Worm (Caenorhabditis elegans): ENCODE results near the gene sul-3.

sul-3 gene

DNA sequence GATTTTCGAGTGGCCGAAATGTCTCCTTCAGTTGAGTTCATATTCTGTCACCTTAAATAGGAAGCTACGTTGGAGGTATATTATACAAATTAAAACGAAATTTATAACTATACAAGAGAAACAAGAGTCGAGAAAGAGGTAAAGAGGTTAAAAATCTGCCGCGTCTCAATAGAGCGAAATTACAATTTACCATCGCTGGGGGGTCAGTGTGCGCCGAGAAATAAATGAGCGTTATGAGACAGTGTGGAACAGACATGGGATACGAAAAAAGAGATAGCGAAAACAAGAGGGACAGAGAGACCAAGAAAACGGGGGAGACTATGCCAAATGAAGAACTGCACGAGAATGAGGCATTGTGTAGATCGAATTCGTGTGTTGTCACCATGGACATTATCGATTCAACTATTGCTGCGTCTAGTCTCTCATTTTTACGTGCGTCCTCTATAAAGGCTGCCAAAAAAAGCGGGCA lies 46.1 kb downstream of the sul-3 start, which contains the start of gene ZK154.5:
Gene ZK154.5 (minus strand): TSS at position 51 of the 469 bp plus-strand sequence.
- peak; percentile 43 for TF ChIP-seq nhr-25 (tag; optimal IDR thresholded peaks at IDR 0.05)
- TF ChIP-seq lin-15B (tag; optimal IDR thresholded peaks at IDR 0.05), result peak; percentile 29
- TF ChIP-seq mdl-1 (tag; optimal IDR thresholded peaks at IDR 0.05), result no peak
- TF ChIP-seq sea-2 (GFP tag; optimal IDR thresholded peaks at IDR 0.05), result no peak
- TF ChIP-seq ZK546.5 (tag; optimal IDR thresholded peaks at IDR 0.05), result no peak
- TF ChIP-seq egl-5 (tag; optimal IDR thresholded peaks at IDR 0.05), result no peak
- peak; percentile 6 for TF ChIP-seq pqm-1 (tag; optimal IDR thresholded peaks at IDR 0.05)
- TF ChIP-seq R02D3.7 (tag; optimal IDR thresholded peaks at IDR 0.05), result no peak
- no peak for TF ChIP-seq nhr-67 (tag; optimal IDR thresholded peaks at IDR 0.05)
- TF ChIP-seq unc-62 (GFP tag; optimal IDR thresholded peaks at IDR 0.05), result no peak
- TF ChIP-seq jun-1 (tag; optimal IDR thresholded peaks at IDR 0.05), result no peak
- TF ChIP-seq elt-2 (tag; optimal IDR thresholded peaks at IDR 0.05), result peak; percentile 37
- TF ChIP-seq ceh-82 (tag; optimal IDR thresholded peaks at IDR 0.05), result no peak
- no peak for TF ChIP-seq fos-1 (tag; optimal IDR thresholded peaks at IDR 0.05)
- no peak for TF ChIP-seq eor-1 (tag; optimal IDR thresholded peaks at IDR 0.05)
- TF ChIP-seq elt-3 (tag; optimal IDR thresholded peaks at IDR 0.05), result no peak
- no peak for TF ChIP-seq ceh-9 (tag; optimal IDR thresholded peaks at IDR 0.05)
- no peak for TF ChIP-seq egl-27 (tag; optimal IDR thresholded peaks at IDR 0.05)
- peak; percentile 13 for TF ChIP-seq nhr-43 (tag; optimal IDR thresholded peaks at IDR 0.05; ENCODE audit: poor library complexity, severe bottlenecking)
- TF ChIP-seq skn-1 (tag; optimal IDR thresholded peaks at IDR 0.05), result no peak
- no peak for TF ChIP-seq zag-1 (tag; optimal IDR thresholded peaks at IDR 0.05)
- TF ChIP-seq nhr-11 (tag; optimal IDR thresholded peaks at IDR 0.05), result no peak
- peak; percentile 72 for TF ChIP-seq pha-4 (tag; optimal IDR thresholded peaks at IDR 0.05)
- TF ChIP-seq nhr-23 (tag; optimal IDR thresholded peaks at IDR 0.05), result peak; percentile 43
- TF ChIP-seq ceh-28 (tag; optimal IDR thresholded peaks at IDR 0.05), result peak; percentile 45
- peak; percentile 53 for TF ChIP-seq lin-39 (tag; optimal IDR thresholded peaks at IDR 0.05)
- TF ChIP-seq nhr-76 (tag; optimal IDR thresholded peaks at IDR 0.05), result no peak
- TF ChIP-seq hmg-11 (tag; optimal IDR thresholded peaks at IDR 0.05), result peak; percentile 62
- TF ChIP-seq ama-1 (optimal IDR thresholded peaks at IDR 0.05), result no peak
- no peak for TF ChIP-seq aly-2 (tag; optimal IDR thresholded peaks at IDR 0.05)
- no peak for TF ChIP-seq mml-1 (tag; optimal IDR thresholded peaks at IDR 0.05)
- TF ChIP-seq nfya-1 (tag; optimal IDR thresholded peaks at IDR 0.05; ENCODE audit: insufficient read depth), result peak; percentile 51

DNA sequence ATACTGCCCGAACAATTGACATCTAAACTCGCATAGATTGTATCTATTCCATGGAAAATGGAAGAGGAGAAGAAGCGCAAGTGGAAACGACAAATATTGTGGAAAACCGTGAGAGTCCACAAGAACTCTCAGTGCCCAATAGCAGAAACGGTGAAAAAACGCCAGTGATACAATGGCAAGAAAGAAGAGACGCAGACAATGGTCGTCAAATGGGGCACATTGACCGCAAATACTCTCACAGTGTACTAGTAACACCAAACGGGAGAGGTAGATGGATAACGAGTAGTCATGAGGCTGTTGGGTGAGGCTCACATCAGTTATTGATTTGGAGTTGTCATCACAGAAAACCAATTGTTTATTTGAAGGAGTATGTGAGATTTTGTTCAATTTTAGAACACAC lies 51.6 kb downstream of the sul-3 start, which contains the start of gene ZK154.4:
Gene ZK154.4 (minus strand): TSS at position 27 of the 400 bp plus-strand sequence.
- no peak for TF ChIP-seq snpc-4 (tag; optimal IDR thresholded peaks at IDR 0.05)
- no peak for TF ChIP-seq mml-1 (tag; optimal IDR thresholded peaks at IDR 0.05)
- TF ChIP-seq nhr-25 (tag; optimal IDR thresholded peaks at IDR 0.05), result no peak
- no peak for TF ChIP-seq unc-39 (tag; optimal IDR thresholded peaks at IDR 0.05)
- peak; percentile 11 for TF ChIP-seq lin-15B (tag; optimal IDR thresholded peaks at IDR 0.05)
- TF ChIP-seq elt-1 (tag; optimal IDR thresholded peaks at IDR 0.05), result no peak
- no peak for TF ChIP-seq daf-12 (tag; optimal IDR thresholded peaks at IDR 0.05)
- TF ChIP-seq skn-1 (tag; optimal IDR thresholded peaks at IDR 0.05), result no peak
- no peak for TF ChIP-seq elt-3 (tag; optimal IDR thresholded peaks at IDR 0.05)
- no peak for TF ChIP-seq fos-1 (tag; optimal IDR thresholded peaks at IDR 0.05)
- TF ChIP-seq ztf-11 (tag; optimal IDR thresholded peaks at IDR 0.05), result no peak
- TF ChIP-seq sea-2 (GFP tag; optimal IDR thresholded peaks at IDR 0.05), result no peak
- TF ChIP-seq elt-2 (tag; optimal IDR thresholded peaks at IDR 0.05), result peak; percentile 36
- no peak for TF ChIP-seq nhr-12 (tag; optimal IDR thresholded peaks at IDR 0.05)
- TF ChIP-seq egl-27 (tag; optimal IDR thresholded peaks at IDR 0.05), result no peak
- no peak for TF ChIP-seq ztf-4 (tag; optimal IDR thresholded peaks at IDR 0.05)
- no peak for TF ChIP-seq ceh-82 (tag; optimal IDR thresholded peaks at IDR 0.05)
- no peak for TF ChIP-seq tbx-2 (tag; optimal IDR thresholded peaks at IDR 0.05)
- no peak for TF ChIP-seq aly-2 (tag; optimal IDR thresholded peaks at IDR 0.05)
- no peak for TF ChIP-seq unc-62 (GFP tag; optimal IDR thresholded peaks at IDR 0.05)
- TF ChIP-seq jun-1 (tag; optimal IDR thresholded peaks at IDR 0.05), result no peak
- no peak for TF ChIP-seq nhr-23 (tag; optimal IDR thresholded peaks at IDR 0.05)
- TF ChIP-seq eor-1 (tag; optimal IDR thresholded peaks at IDR 0.05), result no peak
- peak; percentile 91 for TF ChIP-seq pha-4 (tag; optimal IDR thresholded peaks at IDR 0.05)
- peak; percentile 33 for TF ChIP-seq nhr-43 (tag; optimal IDR thresholded peaks at IDR 0.05; ENCODE audit: poor library complexity, severe bottlenecking)
- no peak for TF ChIP-seq ZK546.5 (tag; optimal IDR thresholded peaks at IDR 0.05)
- peak; percentile 41 for TF ChIP-seq ceh-28 (tag; optimal IDR thresholded peaks at IDR 0.05)
- TF ChIP-seq lin-39 (tag; optimal IDR thresholded peaks at IDR 0.05), result peak; percentile 51
- no peak for TF ChIP-seq nhr-28 (tag; optimal IDR thresholded peaks at IDR 0.05)
- no peak for TF ChIP-seq fkh-2 (tag; optimal IDR thresholded peaks at IDR 0.05)
- no peak for TF ChIP-seq nhr-77 (tag; optimal IDR thresholded peaks at IDR 0.05)
- TF ChIP-seq ceh-16 (tag; optimal IDR thresholded peaks at IDR 0.05), result no peak
- TF ChIP-seq hmg-11 (tag; optimal IDR thresholded peaks at IDR 0.05), result peak; percentile 77
- peak; percentile 74 for TF ChIP-seq nfya-1 (tag; optimal IDR thresholded peaks at IDR 0.05; ENCODE audit: insufficient read depth)
- TF ChIP-seq pqm-1 (tag; optimal IDR thresholded peaks at IDR 0.05), result no peak
- no peak for TF ChIP-seq nhr-11 (tag; optimal IDR thresholded peaks at IDR 0.05)
- peak; percentile 25 for TF ChIP-seq egl-5 (tag; optimal IDR thresholded peaks at IDR 0.05)
- no peak for TF ChIP-seq zag-1 (tag; optimal IDR thresholded peaks at IDR 0.05)
- TF ChIP-seq nhr-67 (tag; optimal IDR thresholded peaks at IDR 0.05), result no peak
- TF ChIP-seq R02D3.7 (tag; optimal IDR thresholded peaks at IDR 0.05), result no peak
- TF ChIP-seq nhr-237 (tag; optimal IDR thresholded peaks at IDR 0.05), result no peak

All from whole organism, L3 larva.